Worm (Caenorhabditis elegans) whole organism, L4 larva: ENCODE results near the gene memi-3.

Source experiments
- hmg-1.1 ChIP-seq: fragments of 200-800 bp; sonication (Bioruptor generic); IDR thresholded peaks from 2 replicates; pipeline ENCODE4 v1.3.6; 2022; ENCODE audit warnings: missing genetic modification reagents, missing genetic modification characterization, missing compliant biosample characterization
- madf-5 ChIP-seq, 2 experiments: fragments of 200-800 bp; sonication (Bioruptor generic); IDR thresholded peaks; 2 replicates each; pipeline ENCODE4 v1.3.6; 2022; ENCODE audit warnings: missing compliant biosample characterization in 2 of 2, missing genetic modification characterization in 2 of 2
- rbr-2 ChIP-seq: sonication (generic microtip); optimal IDR thresholded peaks from 2 replicates; lab custom pipeline; 2016; ENCODE audit warnings: missing genotype, missing genetic modification characterization, missing compliant biosample characterization
- set-16 ChIP-seq: fragments of 200-800 bp; sonication (Bioruptor generic); IDR thresholded peaks from 2 replicates; pipeline ENCODE4 v1.3.6; 2022; ENCODE audit warnings: missing genetic modification reagents, missing genetic modification characterization, missing compliant biosample characterization
- unc-62 ChIP-seq, 3 experiments: fragments of 150-350 bp in 1 of 3; sonication (generic microtip); optimal IDR thresholded peaks in 2 of 3; peaks in 1 of 3; 1 replicate in 1 of 3; 2 replicates in 2 of 3; lab custom pipeline; 2014 to 2017; ENCODE audit warnings: missing biosample characterization in 3 of 3, missing genetic modification characterization in 3 of 3, missing genetic modification reagents in 3 of 3, missing genotype in 1 of 3

memi-3 gene

DNA sequence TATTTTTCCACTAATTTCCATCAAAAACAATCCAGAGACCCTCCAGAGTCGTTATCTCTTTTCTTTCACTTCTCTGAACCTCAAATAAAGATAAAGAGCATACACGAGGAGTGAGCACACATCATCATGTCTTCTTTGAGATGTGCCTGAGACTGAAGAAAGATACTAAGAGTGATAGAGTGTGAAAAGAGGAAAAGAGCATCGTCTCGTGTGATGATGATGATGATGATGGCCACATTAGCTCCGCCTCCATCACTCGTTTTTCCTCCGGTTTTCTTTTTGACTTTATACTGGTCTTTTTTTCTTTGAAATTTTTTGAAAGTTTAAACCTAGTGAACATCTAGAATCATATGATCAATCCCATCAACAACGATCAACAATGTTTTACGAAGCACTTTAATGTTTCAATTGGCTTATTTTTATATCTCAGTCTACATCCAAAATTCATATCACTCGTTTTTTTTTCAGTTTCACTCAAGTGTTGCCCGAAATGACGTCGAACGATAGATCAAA is 49.1 kb downstream of the memi-3 start, which contains the start of gene T01G1.2 (continued):
- TF ChIP-seq rbr-2: no peak

DNA sequence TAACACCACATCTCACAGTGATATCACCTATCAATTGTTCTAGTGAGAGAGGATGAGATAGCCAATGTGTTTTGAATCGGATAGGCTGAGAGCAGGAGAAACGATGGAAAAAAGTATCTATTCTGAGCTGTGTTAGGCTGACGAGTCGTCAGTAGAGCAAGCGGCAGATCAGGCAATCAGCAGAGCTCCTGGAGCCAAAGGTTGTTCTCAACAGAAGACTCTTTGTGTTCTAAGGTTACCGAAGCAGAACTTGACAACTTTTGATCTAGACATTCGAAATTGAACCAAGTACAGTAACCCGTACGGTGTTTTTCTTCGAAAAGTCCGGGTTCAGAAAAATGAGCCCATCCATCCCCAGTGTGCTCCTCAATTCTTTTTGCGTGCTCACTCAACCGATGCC is 50.4 kb downstream of the memi-3 start:
- TF ChIP-seq madf-5 (GFP tag; IDR thresholded peaks at IDR 0.05; lab: Robert Waterston, UW): no peak
- TF ChIP-seq hmg-1.1: peak; percentile 24; the same call in 1 of the 2 replicates
- peak in 1 of 2 experiments; percentile 98 for TF ChIP-seq unc-62 (GFP tag; optimal IDR thresholded peaks at IDR 0.05 in 1 of 2; lab: Kevin White, UChicago)
- TF ChIP-seq unc-62 (tag; optimal IDR thresholded peaks at IDR 0.05; lab: Kevin White, UChicago): no peak
- 0 out of 2 replicates have a peak, but pooled peaks have one; percentile 5 for TF ChIP-seq set-16 (GFP tag; lab: Robert Waterston, UW)
